Fruit fly (Drosophila melanogaster) whole organism, prepupa: ENCODE results near the gene PolrMT.

Experiments used
- Blimp-1 ChIP-seq: fragments of 200-800 bp; sonication (Bioruptor generic); optimal IDR thresholded peaks from 3 replicates; lab custom pipeline; 2017; ENCODE audit warnings: missing biosample characterization, missing genetic modification characterization, mild to moderate bottlenecking, moderate library complexity, missing genetic modification reagents
- CG10669 ChIP-seq: fragments of 200-800 bp; sonication (Bioruptor generic); optimal IDR thresholded peaks from 3 replicates; lab custom pipeline; 2018; ENCODE audit warnings: missing biosample characterization, mild to moderate bottlenecking, missing genetic modification characterization, moderate library complexity
- CG11294 ChIP-seq: fragments of 200-800 bp; sonication (Bioruptor generic); IDR thresholded peaks from 2 replicates; pipeline ENCODE4 v1.3.6; 2022; ENCODE audit warnings: missing biosample characterization, missing genetic modification characterization
- CG11762 ChIP-seq: fragments of 200-800 bp; sonication (Bioruptor generic); optimal IDR thresholded peaks from 3 replicates; lab custom pipeline; 2016; ENCODE audit warnings: missing biosample characterization, missing genetic modification characterization; ENCODE audit not compliant: insufficient read depth
- CG15336 ChIP-seq: fragments of 200-800 bp; sonication (Bioruptor generic); IDR thresholded peaks from 2 replicates; pipeline ENCODE4 v1.3.6; 2022; ENCODE audit warnings: missing biosample characterization, missing genetic modification characterization
- CG1621 ChIP-seq: fragments of 200-800 bp; sonication (Bioruptor generic); optimal IDR thresholded peaks from 3 replicates; lab custom pipeline; 2018; ENCODE audit warnings: missing biosample characterization, mild to moderate bottlenecking, missing genetic modification characterization
- CG16779 ChIP-seq: fragments of 200-800 bp; sonication (Bioruptor generic); optimal IDR thresholded peaks from 3 replicates; lab custom pipeline; 2017; ENCODE audit warnings: missing biosample characterization, mild to moderate bottlenecking, missing genetic modification characterization
- CG3032 ChIP-seq: fragments of 200-800 bp; optimal IDR thresholded peaks from 2 replicates; lab custom pipeline; 2019; ENCODE audit warnings: missing biosample characterization, mild to moderate bottlenecking, missing genetic modification characterization, moderate library complexity
- CG31627 ChIP-seq: fragments of 200-800 bp; sonication (Bioruptor generic); optimal IDR thresholded peaks from 3 replicates; lab custom pipeline; 2016; ENCODE audit warnings: missing biosample characterization, missing genetic modification characterization
- CG32006 ChIP-seq: fragments of 200-800 bp; sonication (Bioruptor generic); optimal IDR thresholded peaks from 3 replicates; lab custom pipeline; 2017; ENCODE audit warnings: missing biosample characterization, mild to moderate bottlenecking, missing genetic modification characterization
- CG34406 ChIP-seq: fragments of 200-800 bp; sonication (Bioruptor generic); optimal IDR thresholded peaks from 3 replicates; lab custom pipeline; 2016; ENCODE audit warnings: missing biosample characterization, missing genetic modification characterization
- CG3919 ChIP-seq: fragments of 200-800 bp; sonication (Bioruptor generic); optimal IDR thresholded peaks from 3 replicates; lab custom pipeline; 2016; ENCODE audit warnings: missing biosample characterization, missing genetic modification characterization
- CG4318 ChIP-seq: fragments of 200-800 bp; sonication (Bioruptor generic); optimal IDR thresholded peaks from 3 replicates; lab custom pipeline; 2017; ENCODE audit warnings: missing biosample characterization, mild to moderate bottlenecking, missing genetic modification characterization
- CG6163 ChIP-seq: fragments of 200-800 bp; sonication (Bioruptor generic); IDR thresholded peaks from 3 replicates; pipeline ENCODE4 v1.3.6; 2022; ENCODE audit warnings: missing biosample characterization, missing genetic modification characterization
- CG6792 ChIP-seq: fragments of 200-800 bp; sonication (Bioruptor generic); optimal IDR thresholded peaks from 3 replicates; lab custom pipeline; 2016; ENCODE audit warnings: missing biosample characterization, missing genetic modification characterization
- CG6808 ChIP-seq: fragments of 200-800 bp; sonication (Bioruptor generic); optimal IDR thresholded peaks from 3 replicates; lab custom pipeline; 2017; ENCODE audit warnings: missing biosample characterization, missing genetic modification characterization, mild to moderate bottlenecking, moderate library complexity, missing genetic modification reagents
- CG6854 ChIP-seq: fragments of 200-800 bp; sonication (Bioruptor generic); optimal IDR thresholded peaks from 2 replicates; lab custom pipeline; 2017; ENCODE audit warnings: missing biosample characterization, mild to moderate bottlenecking, missing genetic modification characterization
- CG7368 ChIP-seq: fragments of 200-800 bp; sonication (Bioruptor generic); optimal IDR thresholded peaks from 3 replicates; lab custom pipeline; 2016; ENCODE audit warnings: missing biosample characterization, missing genetic modification characterization
- CG8119 ChIP-seq: fragments of 200-800 bp; sonication (Bioruptor generic); IDR thresholded peaks from 3 replicates; pipeline ENCODE4 v1.3.6; 2022; ENCODE audit warnings: missing biosample characterization, missing genetic modification characterization
- CG8319 ChIP-seq: fragments of 200-800 bp; sonication (Bioruptor generic); optimal IDR thresholded peaks from 3 replicates; lab custom pipeline; 2016; ENCODE audit warnings: missing biosample characterization, missing genetic modification characterization
- CG8632 ChIP-seq: fragments of 200-800 bp; sonication (Bioruptor generic); optimal IDR thresholded peaks from 3 replicates; lab custom pipeline; 2016; ENCODE audit warnings: missing biosample characterization, missing genetic modification characterization
- CG9139 ChIP-seq: fragments of 200-800 bp; sonication (Bioruptor generic); optimal IDR thresholded peaks from 3 replicates; lab custom pipeline; 2017; ENCODE audit warnings: missing biosample characterization, mild to moderate bottlenecking, missing genetic modification characterization
- Eip75B ChIP-seq: fragments of 200-800 bp; sonication (Bioruptor generic); optimal IDR thresholded peaks from 3 replicates; lab custom pipeline; 2016; ENCODE audit warnings: missing biosample characterization, missing genetic modification characterization
- Eip78C ChIP-seq: fragments of 200-800 bp; sonication (Bioruptor generic); peaks from one replicate; lab custom pipeline; 2016; ENCODE audit warnings: missing biosample characterization, missing genetic modification characterization
- Eip93F ChIP-seq: fragments of 200-800 bp; sonication (Bioruptor generic); optimal IDR thresholded peaks from 2 replicates; lab custom pipeline; 2016; ENCODE audit warnings: missing biosample characterization, mild to moderate bottlenecking, missing genetic modification characterization
- Ets21C ChIP-seq: fragments of 200-800 bp; sonication (Bioruptor generic); optimal IDR thresholded peaks from 3 replicates; lab custom pipeline; 2016; ENCODE audit warnings: missing biosample characterization, missing genetic modification characterization
- Hr38 ChIP-seq: sonication (Bioruptor generic); optimal IDR thresholded peaks from 2 replicates; lab custom pipeline; 2016; ENCODE audit warnings: missing biosample characterization, missing genetic modification characterization
- Hr39 ChIP-seq: fragments of 200-800 bp; sonication (Bioruptor generic); optimal IDR thresholded peaks from 2 replicates; lab custom pipeline; 2016; ENCODE audit warnings: missing biosample characterization, missing genetic modification characterization
- Hr4 ChIP-seq: fragments of 200-800 bp; sonication (Bioruptor generic); optimal IDR thresholded peaks from 3 replicates; lab custom pipeline; 2016; ENCODE audit warnings: missing biosample characterization, missing genetic modification characterization
- Lpt ChIP-seq: fragments of 200-800 bp; sonication (Bioruptor generic); optimal IDR thresholded peaks from 3 replicates; lab custom pipeline; 2016; ENCODE audit warnings: missing biosample characterization, missing genetic modification characterization
- Met ChIP-seq: fragments of 200-800 bp; sonication (Bioruptor generic); optimal IDR thresholded peaks from 3 replicates; lab custom pipeline; 2016; ENCODE audit warnings: missing biosample characterization, missing genetic modification characterization
- OdsH ChIP-seq: fragments of 200-800 bp; sonication (Bioruptor generic); optimal IDR thresholded peaks from 3 replicates; lab custom pipeline; 2016; ENCODE audit warnings: missing biosample characterization, missing genetic modification characterization
- Smox ChIP-seq: fragments of 200-800 bp; sonication (Bioruptor generic); optimal IDR thresholded peaks from 3 replicates; lab custom pipeline; 2016; ENCODE audit warnings: missing biosample characterization, missing genetic modification characterization
- Sox102F ChIP-seq: fragments of 200-800 bp; sonication (Bioruptor generic); optimal IDR thresholded peaks from 2 replicates; lab custom pipeline; 2016; ENCODE audit warnings: missing biosample characterization, mild to moderate bottlenecking, missing genetic modification characterization
- Sox15 ChIP-seq: fragments of 200-800 bp; sonication (Bioruptor generic); optimal IDR thresholded peaks from 3 replicates; lab custom pipeline; 2016; ENCODE audit warnings: missing biosample characterization, missing genetic modification characterization
- achi ChIP-seq: fragments of 200-800 bp; sonication (Bioruptor generic); optimal IDR thresholded peaks from 3 replicates; lab custom pipeline; 2016; ENCODE audit warnings: missing biosample characterization, missing genetic modification characterization
- acj6 ChIP-seq: fragments of 200-800 bp; sonication (Bioruptor generic); optimal IDR thresholded peaks from 3 replicates; lab custom pipeline; 2016; ENCODE audit warnings: missing biosample characterization, missing genetic modification characterization
- cyc ChIP-seq: fragments of 200-800 bp; sonication (Bioruptor generic); optimal IDR thresholded peaks from 3 replicates; lab custom pipeline; 2016; ENCODE audit warnings: missing biosample characterization, missing genetic modification characterization
- dac ChIP-seq: fragments of 200-800 bp; sonication (Bioruptor generic); optimal IDR thresholded peaks from 2 replicates; lab custom pipeline; 2017; ENCODE audit warnings: missing biosample characterization, mild to moderate bottlenecking, missing genetic modification characterization
- dsx ChIP-seq: fragments of 200-800 bp; optimal IDR thresholded peaks from 3 replicates; lab custom pipeline; 2019; ENCODE audit warnings: missing biosample characterization, mild to moderate bottlenecking, missing genetic modification characterization, moderate library complexity; ENCODE audit not compliant: poor library complexity, severe bottlenecking
- esn ChIP-seq: fragments of 200-800 bp; sonication (Bioruptor generic); optimal IDR thresholded peaks from 2 replicates; lab custom pipeline; 2016; ENCODE audit warnings: missing biosample characterization, mild to moderate bottlenecking, missing genetic modification characterization, moderate library complexity
- fd59A ChIP-seq: fragments of 200-800 bp; sonication (Bioruptor generic); optimal IDR thresholded peaks from 2 replicates; lab custom pipeline; 2017; ENCODE audit warnings: missing biosample characterization, mild to moderate bottlenecking, missing genetic modification characterization, missing genetic modification reagents
- fd85E ChIP-seq: fragments of 200-800 bp; sonication (Bioruptor generic); optimal IDR thresholded peaks from 3 replicates; lab custom pipeline; 2016; ENCODE audit warnings: missing biosample characterization, missing genetic modification characterization
- fkh ChIP-seq: fragments of 200-800 bp; sonication (Bioruptor generic); optimal IDR thresholded peaks from 3 replicates; lab custom pipeline; 2017; ENCODE audit warnings: missing biosample characterization, mild to moderate bottlenecking, missing genetic modification characterization, moderate library complexity
- lz ChIP-seq: fragments of 200-800 bp; sonication (Bioruptor generic); optimal IDR thresholded peaks from 3 replicates; lab custom pipeline; 2016; ENCODE audit warnings: missing biosample characterization, missing genetic modification characterization
- net ChIP-seq: fragments of 200-800 bp; sonication (Bioruptor generic); optimal IDR thresholded peaks from 3 replicates; lab custom pipeline; 2016; ENCODE audit warnings: missing biosample characterization, missing genetic modification characterization
- pdm3 ChIP-seq: fragments of 200-800 bp; sonication (Bioruptor generic); optimal IDR thresholded peaks from 3 replicates; lab custom pipeline; 2016; ENCODE audit warnings: missing biosample characterization, missing genetic modification characterization
- salr ChIP-seq, 2 experiments: fragments of 200-800 bp; sonication (Bioruptor generic); optimal IDR thresholded peaks; 3 replicates each; lab custom pipeline; 2016 to 2018; ENCODE audit warnings: missing biosample characterization in 2 of 2, missing genetic modification characterization in 2 of 2, mild to moderate bottlenecking in 1 of 2
- spab ChIP-seq: fragments of 200-800 bp; sonication (Bioruptor generic); optimal IDR thresholded peaks from 2 replicates; lab custom pipeline; 2017; ENCODE audit warnings: missing biosample characterization, mild to moderate bottlenecking, missing genetic modification characterization, missing genetic modification reagents
- ss ChIP-seq, 2 experiments: fragments of 200-800 bp; sonication (Bioruptor generic); optimal IDR thresholded peaks; 2 replicates in 1 of 2; 3 replicates in 1 of 2; lab custom pipeline; 2017 to 2018; ENCODE audit warnings: mild to moderate bottlenecking in 2 of 2, missing biosample characterization in 2 of 2, missing genetic modification characterization in 2 of 2, moderate library complexity in 1 of 2
- svp ChIP-seq: fragments of 200-800 bp; sonication (Bioruptor generic); peaks from one replicate; lab custom pipeline; 2016; ENCODE audit warnings: missing biosample characterization, missing genetic modification characterization
- vri ChIP-seq: fragments of 200-800 bp; sonication (Bioruptor generic); optimal IDR thresholded peaks from 3 replicates; lab custom pipeline; 2016; ENCODE audit warnings: missing biosample characterization, mild to moderate bottlenecking, missing genetic modification characterization

PolrMT gene

dm6 chr2L:1065038-1065437, 43.1 kb downstream of the PolrMT start:
- TF ChIP-seq CG15336 (GFP tag; lab: Robert Waterston, UW): peak; percentile 45
- TF ChIP-seq CG8632: peak; percentile 42
- TF ChIP-seq Sox15 (GFP tag; lab: Kevin White, UChicago): peak; percentile 62
- TF ChIP-seq Eip78C (GFP tag; lab: Kevin White, UChicago): peak; percentile 95
- peak; percentile 87 for TF ChIP-seq CG31627 (GFP tag; lab: Kevin White, UChicago)
- TF ChIP-seq esn (GFP tag; lab: Kevin White, UChicago): peak; percentile 86
- TF ChIP-seq CG7368: peak; percentile 75
- peak; percentile 71 to 77 for TF ChIP-seq ss (GFP tag; optimal IDR thresholded peaks at IDR 0.05; lab: Kevin White, UChicago)
- TF ChIP-seq CG11762: peak; percentile 19
- TF ChIP-seq CG6792: peak; percentile 71
- TF ChIP-seq CG16779 (tag; lab: Kevin White, UChicago): peak; percentile 26
- peak; percentile 37 for TF ChIP-seq Eip93F (GFP tag; lab: Kevin White, UChicago)
- TF ChIP-seq Hr38: no peak
- TF ChIP-seq Lpt (GFP tag; lab: Kevin White, UChicago): peak; percentile 52
- TF ChIP-seq CG11294 (GFP tag; lab: Robert Waterston, UW): no peak
- TF ChIP-seq cyc: peak; percentile 87
- peak; percentile 87 for TF ChIP-seq fd59A (GFP tag; lab: Kevin White, UChicago)
- TF ChIP-seq fd85E (GFP tag; lab: Kevin White, UChicago): no peak
- TF ChIP-seq CG8119: peak; percentile 78
- peak; percentile 74 for TF ChIP-seq dsx (GFP tag; lab: Kevin White, UChicago)
- TF ChIP-seq net (GFP tag; lab: Kevin White, UChicago): peak; percentile 67
- peak; percentile 85 for TF ChIP-seq CG1621
- peak; percentile 95 for TF ChIP-seq svp
- peak; percentile 83 for TF ChIP-seq lz (GFP tag; lab: Kevin White, UChicago)
- TF ChIP-seq vri (GFP tag; lab: Kevin White, UChicago): peak; percentile 75
- TF ChIP-seq Hr4 (GFP tag; lab: Kevin White, UChicago): peak; percentile 34
- peak; percentile 54 to 70 for TF ChIP-seq salr (GFP tag; optimal IDR thresholded peaks at IDR 0.05; lab: Kevin White, UChicago)
- TF ChIP-seq Hr39 (GFP tag; lab: Kevin White, UChicago): peak; percentile 87
- TF ChIP-seq CG6854 (GFP tag; lab: Kevin White, UChicago): peak; percentile 73
- peak; percentile 72 for TF ChIP-seq Eip75B (GFP tag; lab: Kevin White, UChicago)
- peak; percentile 80 for TF ChIP-seq pdm3 (GFP tag; lab: Kevin White, UChicago)
- TF ChIP-seq CG10669 (GFP tag; lab: Kevin White, UChicago): peak; percentile 76
- TF ChIP-seq spab (GFP tag; lab: Kevin White, UChicago): peak; percentile 77
- TF ChIP-seq CG9139 (GFP tag; lab: Kevin White, UChicago): peak; percentile 67
- TF ChIP-seq CG6163 (GFP tag; lab: Robert Waterston, UW): peak; percentile 89
- peak; percentile 83 for TF ChIP-seq Smox (GFP tag; lab: Kevin White, UChicago)
- TF ChIP-seq achi (GFP tag; lab: Kevin White, UChicago): peak; percentile 72
- TF ChIP-seq CG8319: peak; percentile 56
- peak; percentile 82 for TF ChIP-seq OdsH (GFP tag; lab: Kevin White, UChicago)
- peak; percentile 25 for TF ChIP-seq CG4318 (GFP tag; lab: Kevin White, UChicago)
- TF ChIP-seq CG3919 (GFP tag; lab: Kevin White, UChicago): peak; percentile 81
- TF ChIP-seq CG3032 (tag; lab: Kevin White, UChicago): peak; percentile 83
- TF ChIP-seq Ets21C (GFP tag; lab: Kevin White, UChicago): peak; percentile 77
- TF ChIP-seq Sox102F (GFP tag; lab: Kevin White, UChicago): peak; percentile 86
- TF ChIP-seq fkh (GFP tag; lab: Kevin White, UChicago): no peak
- TF ChIP-seq Met (GFP tag; lab: Kevin White, UChicago): peak; percentile 87
- peak; percentile 86 for TF ChIP-seq CG6808 (GFP tag; lab: Kevin White, UChicago)
- peak; percentile 36 for TF ChIP-seq dac (GFP tag; lab: Kevin White, UChicago)
- TF ChIP-seq CG32006 (GFP tag; lab: Kevin White, UChicago): peak; percentile 67
- peak; percentile 63 for TF ChIP-seq Blimp-1 (GFP tag; lab: Kevin White, UChicago)
- TF ChIP-seq acj6: peak; percentile 73
- TF ChIP-seq CG34406 (GFP tag; lab: Kevin White, UChicago): peak; percentile 59
